Worm (Caenorhabditis elegans) whole organism, young adult: Measurements from ENCODE around the gene M05D6.5.

ENCODE experiments used
- K12H6.12 ChIP-seq: fragments of 200-800 bp; sonication (Bioruptor generic); optimal IDR thresholded peaks from 2 replicates; lab custom pipeline; 2018; ENCODE audit warnings: mild to moderate bottlenecking, missing genetic modification characterization, missing compliant biosample characterization
- Y56A3A.18 ChIP-seq: fragments of 200-800 bp; sonication (Bioruptor generic); IDR thresholded peaks from 2 replicates; pipeline ENCODE4 v1.3.6; 2022; ENCODE audit warnings: missing genetic modification reagents, missing genetic modification characterization, missing compliant biosample characterization
- ama-1 ChIP-seq, 3 experiments: fragments of 150-350 bp in 1 of 3; sonication (generic microtip) in 2 of 3; optimal IDR thresholded peaks; 2 replicates each; lab custom pipeline; 2014 to 2018; ENCODE audit warnings: missing biosample characterization in 2 of 3, missing genetic modification characterization in 2 of 3, missing genetic modification reagents in 2 of 3
- bed-2 ChIP-seq: fragments of 200-800 bp; sonication (Bioruptor generic); IDR thresholded peaks from 2 replicates; pipeline ENCODE4 v1.3.6; 2022; ENCODE audit warnings: missing genetic modification reagents, missing genetic modification characterization, missing compliant biosample characterization
- efl-1 ChIP-seq: fragments of 150-350 bp; optimal IDR thresholded peaks from 2 replicates; lab custom pipeline; 2014; ENCODE audit warnings: missing biosample characterization, missing genetic modification reagents, missing genetic modification characterization
- lir-1 ChIP-seq: fragments of 200-800 bp; sonication (Bioruptor generic); conservative IDR thresholded peaks from 2 replicates; pipeline ENCODE4 v1.3.6; 2022; ENCODE audit warnings: missing genetic modification reagents, missing genetic modification characterization, missing compliant biosample characterization
- nhr-80 ChIP-seq: sonication (generic microtip); optimal IDR thresholded peaks from 2 replicates; lab custom pipeline; 2016; ENCODE audit warnings: missing genetic modification characterization, missing compliant biosample characterization
- pbrm-1 ChIP-seq: fragments of 200-800 bp; sonication (Bioruptor generic); IDR thresholded peaks from 2 replicates; pipeline ENCODE4 v1.3.6; 2022; ENCODE audit warnings: missing genetic modification reagents, missing genetic modification characterization, missing compliant biosample characterization
- pha-4 ChIP-seq: fragments of 150-350 bp; sonication (generic microtip); optimal IDR thresholded peaks from 2 replicates; lab custom pipeline; 2014; ENCODE audit warnings: missing biosample characterization, missing genetic modification reagents, missing genetic modification characterization
- snpc-4 ChIP-seq, 5 experiments: fragments of 150-350 bp in 1 of 5; sonication (generic microtip) in 4 of 5; optimal IDR thresholded peaks; 2 replicates each; lab custom pipeline; 2014 to 2018; ENCODE audit warnings: missing genetic modification characterization in 5 of 5, missing biosample characterization in 3 of 5, antibody characterized with exemption in 2 of 5, mild to moderate bottlenecking in 2 of 5, missing compliant biosample characterization in 2 of 5, missing genotype in 2 of 5, moderate library complexity in 2 of 5, missing genetic modification reagents in 1 of 5
- ztf-22 ChIP-seq: fragments of 200-800 bp; sonication (Bioruptor generic); optimal IDR thresholded peaks from 2 replicates; lab custom pipeline; 2018; ENCODE audit warnings: mild to moderate bottlenecking, missing genetic modification characterization, moderate library complexity, missing compliant biosample characterization

- TF ChIP-seq lir-1 (GFP tag; lab: Robert Waterston, UW) (no peak), ama-1 (optimal IDR thresholded peaks at IDR 0.05; lab: Kevin White, UChicago) (no peak), ama-1 (GFP tag; optimal IDR thresholded peaks at IDR 0.05; lab: Kevin White, UChicago) (no peak), pbrm-1 (no peak), nhr-80 (no peak), K12H6.12 (no peak), efl-1 (GFP tag; lab: Kevin White, UChicago) (no peak), ztf-22 (GFP tag; lab: Kevin White, UChicago) (no peak), snpc-4 (GFP tag; optimal IDR thresholded peaks at IDR 0.05; lab: Kevin White, UChicago) (no peak), snpc-4 (tag; optimal IDR thresholded peaks at IDR 0.05; lab: Kevin White, UChicago) (no peak), bed-2 (GFP tag; lab: Robert Waterston, UW) (no peak), pha-4 (no peak), Y56A3A.18 (GFP tag; lab: Robert Waterston, UW) (no peak)
These were observed 12.3 kb upstream of the M05D6.5 start, which contains the start of gene M05D6.9 for ce11 chrII:8494228-8494717.
